Worm (Caenorhabditis elegans): ENCODE results near the gene sqv-2.

DNA sequence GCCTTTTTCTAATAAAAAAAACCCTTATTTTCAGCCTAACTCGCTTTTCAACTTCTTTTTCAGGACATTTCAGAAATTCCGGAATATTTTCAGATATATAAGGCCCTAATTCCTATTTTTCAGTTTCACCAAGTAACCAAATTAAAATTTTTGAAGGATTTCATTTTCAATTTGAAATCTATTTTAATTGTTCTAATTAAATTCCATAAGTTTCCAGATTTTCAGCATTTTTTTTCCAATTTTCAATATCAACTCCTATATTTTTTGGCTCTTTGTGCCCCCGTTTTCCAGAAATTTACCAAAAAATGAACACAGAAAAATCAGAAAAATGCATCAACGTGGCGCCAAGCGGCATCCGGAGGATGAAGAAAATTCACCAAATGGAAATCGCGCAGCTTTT lies 19.4 kb downstream of the sqv-2 start, which contains the start of gene Y110A2AL.1:
- TF ChIP-seq him-1 (tag; optimal IDR thresholded peaks at IDR 0.05) (no peak), dao-5 (tag; optimal IDR thresholded peaks at IDR 0.05) (no peak)

Measured in whole organism, L4/young adult.